Worm (Caenorhabditis elegans): ENCODE results near the gene zmp-5.

zmp-5 gene

ce11 chrX:12664443-12664842 lies 17.5 kb downstream of the zmp-5 start:
- TF ChIP-seq unc-39 (tag; optimal IDR thresholded peaks at IDR 0.05), result no peak
- no peak for TF ChIP-seq sem-2 (GFP tag; optimal IDR thresholded peaks at IDR 0.05)

ce11 chrX:12664987-12665451 lies 18.1 kb downstream of the zmp-5 start:
- peak; percentile 94 for TF ChIP-seq ceh-43 (GFP tag; optimal IDR thresholded peaks at IDR 0.05)
- no peak for TF ChIP-seq zip-8 (tag; optimal IDR thresholded peaks at IDR 0.05)
- TF ChIP-seq tbx-8 (GFP tag; optimal IDR thresholded peaks at IDR 0.05), result peak; percentile 86
- TF ChIP-seq drap-1 (GFP tag; optimal IDR thresholded peaks at IDR 0.05), result peak; percentile 96
- TF ChIP-seq lin-13 (tag; optimal IDR thresholded peaks at IDR 0.05), result peak; percentile 57
- peak; percentile 69 for TF ChIP-seq ztf-11 (tag; optimal IDR thresholded peaks at IDR 0.05)
- TF ChIP-seq elt-3 (tag; optimal IDR thresholded peaks at IDR 0.05), result peak; percentile 7
- peak; percentile 93 for TF ChIP-seq ham-2 (GFP tag; optimal IDR thresholded peaks at IDR 0.05)
- peak; percentile 95 for TF ChIP-seq M03D4.4 (tag; optimal IDR thresholded peaks at IDR 0.05)
- TF ChIP-seq sptf-1 (tag; optimal IDR thresholded peaks at IDR 0.05), result peak; percentile 96
- peak; percentile 60 for TF ChIP-seq nhr-28 (tag; optimal IDR thresholded peaks at IDR 0.05)
- no peak for TF ChIP-seq blmp-1 (tag; optimal IDR thresholded peaks at IDR 0.05)
- TF ChIP-seq unc-120 (tag; optimal IDR thresholded peaks at IDR 0.05; ENCODE audit: poor library complexity, severe bottlenecking), result peak; percentile 93
- TF ChIP-seq lsy-2 (tag; optimal IDR thresholded peaks at IDR 0.05), result peak; percentile 1
- no peak for TF ChIP-seq snpc-4 (tag; optimal IDR thresholded peaks at IDR 0.05)
- peak; percentile 83 for TF ChIP-seq mep-1 (tag; optimal IDR thresholded peaks at IDR 0.05)
- peak; percentile 96 for TF ChIP-seq ceh-83 (GFP tag; optimal IDR thresholded peaks at IDR 0.05)
- peak; percentile 10 for TF ChIP-seq elt-1 (tag; optimal IDR thresholded peaks at IDR 0.05; ENCODE audit: borderline replicate concordance, insufficient read depth)
- peak; percentile 86 for TF ChIP-seq lin-32 (GFP tag; optimal IDR thresholded peaks at IDR 0.05)
- TF ChIP-seq mls-2 (tag; optimal IDR thresholded peaks at IDR 0.05), result peak; percentile 97
- TF ChIP-seq ceh-39 (tag; optimal IDR thresholded peaks at IDR 0.05), result peak; percentile 26
- TF ChIP-seq cnd-1 (tag; optimal IDR thresholded peaks at IDR 0.05), result peak; percentile 95
- TF ChIP-seq unc-39 (tag; optimal IDR thresholded peaks at IDR 0.05), result peak; percentile 72
- TF ChIP-seq nhr-12 (tag; optimal IDR thresholded peaks at IDR 0.05), result no peak
- peak; percentile 22 for TF ChIP-seq unc-62 (GFP tag; optimal IDR thresholded peaks at IDR 0.05)
- peak; percentile 88 for TF ChIP-seq bed-3 (GFP tag; optimal IDR thresholded peaks at IDR 0.05)
- peak; percentile 14 for TF ChIP-seq nhr-2 (tag; optimal IDR thresholded peaks at IDR 0.05)
- TF ChIP-seq ces-1 (GFP tag; optimal IDR thresholded peaks at IDR 0.05), result peak; percentile 80
- peak; percentile 89 for TF ChIP-seq sem-2 (GFP tag; optimal IDR thresholded peaks at IDR 0.05)
- TF ChIP-seq mab-5 (tag; optimal IDR thresholded peaks at IDR 0.05), result peak; percentile 19
- TF ChIP-seq hlh-1 (tag; optimal IDR thresholded peaks at IDR 0.05), result peak; percentile 61
- no peak for TF ChIP-seq nhr-237 (tag; optimal IDR thresholded peaks at IDR 0.05)
- no peak for TF ChIP-seq nhr-76 (tag; optimal IDR thresholded peaks at IDR 0.05)
- TF ChIP-seq flh-1 (GFP tag; optimal IDR thresholded peaks at IDR 0.05), result peak; percentile 85
- TF ChIP-seq pha-4 (tag; optimal IDR thresholded peaks at IDR 0.05), result peak; percentile 71

- TF ChIP-seq drap-1 (GFP tag; optimal IDR thresholded peaks at IDR 0.05) (no peak), blmp-1 (tag; optimal IDR thresholded peaks at IDR 0.05) (no peak), lsy-2 (tag; optimal IDR thresholded peaks at IDR 0.05) (no peak), mep-1 (tag; optimal IDR thresholded peaks at IDR 0.05) (no peak), unc-62 (GFP tag; optimal IDR thresholded peaks at IDR 0.05) (no peak), lin-32 (GFP tag; optimal IDR thresholded peaks at IDR 0.05) (no peak), ztf-11 (tag; optimal IDR thresholded peaks at IDR 0.05) (no peak), lin-13 (tag; optimal IDR thresholded peaks at IDR 0.05) (no peak), nhr-28 (tag; optimal IDR thresholded peaks at IDR 0.05) (no peak)
These were observed 18.9 kb downstream of the zmp-5 start for ce11 chrX:12665799-12666198.

- no peak for TF ChIP-seq lsy-2 (tag; optimal IDR thresholded peaks at IDR 0.05)
- no peak for TF ChIP-seq drap-1 (GFP tag; optimal IDR thresholded peaks at IDR 0.05)
- no peak for TF ChIP-seq zip-8 (tag; optimal IDR thresholded peaks at IDR 0.05)
- no peak for TF ChIP-seq snpc-4 (tag; optimal IDR thresholded peaks at IDR 0.05)
- TF ChIP-seq flh-1 (GFP tag; optimal IDR thresholded peaks at IDR 0.05), result no peak
- no peak for TF ChIP-seq nhr-12 (tag; optimal IDR thresholded peaks at IDR 0.05)
- TF ChIP-seq tbx-8 (GFP tag; optimal IDR thresholded peaks at IDR 0.05), result no peak
- TF ChIP-seq mab-5 (tag; optimal IDR thresholded peaks at IDR 0.05), result no peak
- no peak for TF ChIP-seq mep-1 (tag; optimal IDR thresholded peaks at IDR 0.05)
These were observed 21.0 kb downstream of the zmp-5 start, which contains the start of gene nhr-17 for ce11 chrX:12667804-12668511. nhr-17 (minus strand) TSS chrX:12667854.

All from whole organism, mixed stage, embryonic.